Worm (Caenorhabditis elegans): ENCODE measurements around the gene snb-5.

Gene snb-5

ce11 chrIII:8227511-8227910 is 24.7 kb downstream of the snb-5 start, which contains the start of gene fbxl-1 (continued):
- TF ChIP-seq fkh-6 (tag; optimal IDR thresholded peaks at IDR 0.05), result no peak
- TF ChIP-seq sox-4 (tag; optimal IDR thresholded peaks at IDR 0.05), result no peak
- no peak for TF ChIP-seq fax-1 (tag; optimal IDR thresholded peaks at IDR 0.05)
- no peak for TF ChIP-seq lin-11 (tag; optimal IDR thresholded peaks at IDR 0.05)
- no peak for TF ChIP-seq pha-4 (tag; optimal IDR thresholded peaks at IDR 0.05)
- no peak for TF ChIP-seq npax-4 (tag; optimal IDR thresholded peaks at IDR 0.05)
- no peak for TF ChIP-seq fkh-10 (GFP tag; optimal IDR thresholded peaks at IDR 0.05)
- TF ChIP-seq ceh-22 (tag; optimal IDR thresholded peaks at IDR 0.05), result no peak
- no peak for TF ChIP-seq tbx-7 (tag; optimal IDR thresholded peaks at IDR 0.05)
- no peak for TF ChIP-seq odd-2 (tag; optimal IDR thresholded peaks at IDR 0.05)
- no peak for TF ChIP-seq ttx-3 (tag; optimal IDR thresholded peaks at IDR 0.05)
- TF ChIP-seq ceh-34 (tag; optimal IDR thresholded peaks at IDR 0.05), result peak; percentile 73
- TF ChIP-seq elt-2 (tag; optimal IDR thresholded peaks at IDR 0.05), result no peak
- TF ChIP-seq eyg-1 (tag; optimal IDR thresholded peaks at IDR 0.05), result no peak
- no peak for TF ChIP-seq pax-1 (tag; optimal IDR thresholded peaks at IDR 0.05)
- peak; percentile 95 for TF ChIP-seq hlh-30 (tag; optimal IDR thresholded peaks at IDR 0.05; ENCODE audit: insufficient read depth)
- no peak for TF ChIP-seq sox-2 (GFP tag; IDR thresholded peaks at IDR 0.05)
- TF ChIP-seq unc-3 (GFP tag; conservative IDR thresholded peaks at IDR 0.05), result no peak
- no peak for TF ChIP-seq unc-3 (tag; optimal IDR thresholded peaks at IDR 0.05)
- no peak for TF ChIP-seq che-1 (tag; optimal IDR thresholded peaks at IDR 0.05)
- TF ChIP-seq ahr-1 (tag; optimal IDR thresholded peaks at IDR 0.05), result no peak
- peak; percentile 58 for TF ChIP-seq ceh-31 (tag; optimal IDR thresholded peaks at IDR 0.05)
- TF ChIP-seq mec-3 (tag; optimal IDR thresholded peaks at IDR 0.05; ENCODE audit: borderline replicate concordance), result no peak
- TF ChIP-seq ceh-14 (tag; optimal IDR thresholded peaks at IDR 0.05), result peak; percentile 13
- TF ChIP-seq ceh-45 (GFP tag; IDR thresholded peaks at IDR 0.05), result no peak
- TF ChIP-seq unc-55 (GFP tag; optimal IDR thresholded peaks at IDR 0.05), result peak; percentile 77
- peak; percentile 13 for TF ChIP-seq F13H6.1 (tag; optimal IDR thresholded peaks at IDR 0.05)

ce11 chrIII:8228916-8229315 is 26.1 kb downstream of the snb-5 start:
- TF ChIP-seq pax-1 (tag; optimal IDR thresholded peaks at IDR 0.05), result no peak
- no peak for TF ChIP-seq lin-11 (tag; optimal IDR thresholded peaks at IDR 0.05)
- TF ChIP-seq ztf-16 (tag; optimal IDR thresholded peaks at IDR 0.05), result no peak
- TF ChIP-seq ceh-34 (tag; optimal IDR thresholded peaks at IDR 0.05), result no peak
- TF ChIP-seq hlh-8 (tag; optimal IDR thresholded peaks at IDR 0.05), result no peak
- no peak for TF ChIP-seq hlh-6 (tag; optimal IDR thresholded peaks at IDR 0.05)
- no peak for TF ChIP-seq T23F11.4 (GFP tag; optimal IDR thresholded peaks at IDR 0.05)
- TF ChIP-seq K02D7.2 (tag; optimal IDR thresholded peaks at IDR 0.05), result no peak
- TF ChIP-seq rnt-1 (tag; optimal IDR thresholded peaks at IDR 0.05), result no peak
- TF ChIP-seq ttx-3 (tag; optimal IDR thresholded peaks at IDR 0.05), result no peak
- no peak for TF ChIP-seq ceh-19 (GFP tag; optimal IDR thresholded peaks at IDR 0.05)
- TF ChIP-seq che-1 (tag; optimal IDR thresholded peaks at IDR 0.05), result no peak
- no peak for TF ChIP-seq nhr-11 (tag; optimal IDR thresholded peaks at IDR 0.05)
- no peak for TF ChIP-seq dve-1 (tag; optimal IDR thresholded peaks at IDR 0.05)
- no peak for TF ChIP-seq unc-3 (GFP tag; conservative IDR thresholded peaks at IDR 0.05)
- TF ChIP-seq unc-3 (tag; optimal IDR thresholded peaks at IDR 0.05), result no peak
- no peak for TF ChIP-seq sox-2 (GFP tag; IDR thresholded peaks at IDR 0.05)
- TF ChIP-seq nfya-1 (tag; optimal IDR thresholded peaks at IDR 0.05), result no peak
- no peak for TF ChIP-seq lim-6 (tag; optimal IDR thresholded peaks at IDR 0.05)
- TF ChIP-seq C08G9.2 (tag; optimal IDR thresholded peaks at IDR 0.05), result no peak

- TF ChIP-seq sdc-2 (tag; optimal IDR thresholded peaks at IDR 0.05) (no peak), sox-2 (GFP tag; IDR thresholded peaks at IDR 0.05) (no peak), npax-4 (tag; optimal IDR thresholded peaks at IDR 0.05) (no peak), hlh-30 (tag; optimal IDR thresholded peaks at IDR 0.05; ENCODE audit: insufficient read depth) (no peak), pros-1 (tag; optimal IDR thresholded peaks at IDR 0.05) (no peak), eyg-1 (tag; optimal IDR thresholded peaks at IDR 0.05) (no peak), ceh-30 (tag; optimal IDR thresholded peaks at IDR 0.05) (no peak), fkh-6 (tag; optimal IDR thresholded peaks at IDR 0.05) (no peak), dmd-4 (tag; optimal IDR thresholded peaks at IDR 0.05; ENCODE audit: borderline replicate concordance) (no peak), K09A11.1 (tag; optimal IDR thresholded peaks at IDR 0.05; ENCODE audit: insufficient read depth) (no peak), dve-1 (tag; optimal IDR thresholded peaks at IDR 0.05) (no peak), pax-1 (tag; optimal IDR thresholded peaks at IDR 0.05) (no peak), pat-9 (tag; optimal IDR thresholded peaks at IDR 0.05) (no peak), unc-86 (tag; optimal IDR thresholded peaks at IDR 0.05) (no peak), ceh-18 (tag; optimal IDR thresholded peaks at IDR 0.05) (no peak), ama-1 (optimal IDR thresholded peaks at IDR 0.05) (no peak), tbx-2 (tag; optimal IDR thresholded peaks at IDR 0.05) (no peak), ceh-14 (tag; optimal IDR thresholded peaks at IDR 0.05) (no peak), T23F11.4 (GFP tag; optimal IDR thresholded peaks at IDR 0.05) (no peak)
Measured at ce11 chrIII:8229480-8229879, 26.6 kb downstream of the snb-5 start.

Data from whole organism, late embryonic.